Worm (Caenorhabditis elegans): ENCODE results near the gene zyg-9.

Gene zyg-9

ce11 chrII:8457438-8457837 lies at the start of gene zyg-9:
TSS of gene zyg-9 (plus strand) at chrII:8457818.
- TF ChIP-seq hmbx-1 (tag; optimal IDR thresholded peaks at IDR 0.05) (no peak), flt-1 (GFP tag; IDR thresholded peaks at IDR 0.05) (no peak), hmg-4 (GFP tag; optimal IDR thresholded peaks at IDR 0.05) (no peak), hnd-1 (tag; optimal IDR thresholded peaks at IDR 0.05) (no peak), pes-1 (GFP tag; IDR thresholded peaks at IDR 0.05) (no peak), tra-4 (tag; optimal IDR thresholded peaks at IDR 0.05) (no peak), ceh-36 (tag; optimal IDR thresholded peaks at IDR 0.05) (no peak), aly-1 (tag; optimal IDR thresholded peaks at IDR 0.05) (no peak), ets-7 (tag; optimal IDR thresholded peaks at IDR 0.05) (no peak), ceh-13 (GFP tag; optimal IDR thresholded peaks at IDR 0.05) (no peak), sea-1 (GFP tag; conservative IDR thresholded peaks at IDR 0.05) (no peak), scrt-1 (GFP tag; IDR thresholded peaks at IDR 0.05) (no peak), tbx-11 (GFP tag; IDR thresholded peaks at IDR 0.05) (no peak)

- no peak for TF ChIP-seq hmbx-1 (tag; optimal IDR thresholded peaks at IDR 0.05)
- TF ChIP-seq F13C5.2 (tag; optimal IDR thresholded peaks at IDR 0.05), result no peak
- TF ChIP-seq pes-1 (GFP tag; IDR thresholded peaks at IDR 0.05), result no peak
- TF ChIP-seq hnd-1 (tag; optimal IDR thresholded peaks at IDR 0.05), result no peak
- no peak for TF ChIP-seq tra-4 (tag; optimal IDR thresholded peaks at IDR 0.05)
- no peak for TF ChIP-seq B0310.2 (tag; optimal IDR thresholded peaks at IDR 0.05)
- TF ChIP-seq ets-7 (tag; optimal IDR thresholded peaks at IDR 0.05), result no peak
- TF ChIP-seq hmg-4 (GFP tag; optimal IDR thresholded peaks at IDR 0.05), result no peak
- TF ChIP-seq sea-1 (GFP tag; conservative IDR thresholded peaks at IDR 0.05), result no peak
- TF ChIP-seq aly-1 (tag; optimal IDR thresholded peaks at IDR 0.05), result no peak
- no peak for TF ChIP-seq flt-1 (GFP tag; IDR thresholded peaks at IDR 0.05)
- no peak for TF ChIP-seq tbx-11 (GFP tag; IDR thresholded peaks at IDR 0.05)
- TF ChIP-seq tbx-37 (GFP tag; conservative IDR thresholded peaks at IDR 0.05), result no peak
These were observed 48.1 kb upstream of the zyg-9 start for ce11 chrII:8409538-8409937.

- TF ChIP-seq ets-7 (tag; optimal IDR thresholded peaks at IDR 0.05) (no peak), hmbx-1 (tag; optimal IDR thresholded peaks at IDR 0.05) (no peak), scrt-1 (GFP tag; IDR thresholded peaks at IDR 0.05) (no peak), aly-1 (tag; optimal IDR thresholded peaks at IDR 0.05) (no peak), ama-1 (optimal IDR thresholded peaks at IDR 0.05) (no peak), ceh-36 (tag; optimal IDR thresholded peaks at IDR 0.05) (no peak), pes-1 (GFP tag; IDR thresholded peaks at IDR 0.05) (no peak), tbx-11 (GFP tag; IDR thresholded peaks at IDR 0.05) (no peak), hnd-1 (tag; optimal IDR thresholded peaks at IDR 0.05) (no peak), sea-1 (GFP tag; conservative IDR thresholded peaks at IDR 0.05) (no peak), flt-1 (GFP tag; IDR thresholded peaks at IDR 0.05) (no peak), hmg-4 (GFP tag; optimal IDR thresholded peaks at IDR 0.05) (no peak), ceh-13 (GFP tag; optimal IDR thresholded peaks at IDR 0.05) (no peak), F13C5.2 (tag; optimal IDR thresholded peaks at IDR 0.05) (no peak)
These were observed 46.6 kb upstream of the zyg-9 start for ce11 chrII:8411002-8411401.

- TF ChIP-seq ceh-36 (tag; optimal IDR thresholded peaks at IDR 0.05), result peak; percentile 21
- TF ChIP-seq B0310.2 (tag; optimal IDR thresholded peaks at IDR 0.05), result no peak
- no peak for TF ChIP-seq ceh-13 (GFP tag; optimal IDR thresholded peaks at IDR 0.05)
- TF ChIP-seq tra-4 (tag; optimal IDR thresholded peaks at IDR 0.05), result no peak
- TF ChIP-seq hmg-4 (GFP tag; optimal IDR thresholded peaks at IDR 0.05), result peak; percentile 63
- TF ChIP-seq ama-1 (optimal IDR thresholded peaks at IDR 0.05), result no peak
- TF ChIP-seq scrt-1 (GFP tag; IDR thresholded peaks at IDR 0.05), result 0 out of 2 replicates have a peak, but pooled peaks have one; percentile 58
- no peak for TF ChIP-seq tbx-11 (GFP tag; IDR thresholded peaks at IDR 0.05)
- TF ChIP-seq hnd-1 (tag; optimal IDR thresholded peaks at IDR 0.05), result no peak
- no peak for TF ChIP-seq hmbx-1 (tag; optimal IDR thresholded peaks at IDR 0.05)
- peak; percentile 43 for TF ChIP-seq aly-1 (tag; optimal IDR thresholded peaks at IDR 0.05)
- no peak for TF ChIP-seq F13C5.2 (tag; optimal IDR thresholded peaks at IDR 0.05)
These were observed 45.4 kb upstream of the zyg-9 start, which contains the start of gene efl-3 for ce11 chrII:8412061-8412721. TSS of gene efl-3 (plus strand) at chrII:8412671.

- TF ChIP-seq ceh-13 (GFP tag; optimal IDR thresholded peaks at IDR 0.05) (no peak), flt-1 (GFP tag; IDR thresholded peaks at IDR 0.05) (no peak), scrt-1 (GFP tag; IDR thresholded peaks at IDR 0.05) (no peak), ceh-36 (tag; optimal IDR thresholded peaks at IDR 0.05) (no peak), F13C5.2 (tag; optimal IDR thresholded peaks at IDR 0.05) (no peak), tbx-11 (GFP tag; IDR thresholded peaks at IDR 0.05) (no peak), tra-4 (tag; optimal IDR thresholded peaks at IDR 0.05) (no peak), hmbx-1 (tag; optimal IDR thresholded peaks at IDR 0.05) (no peak), hnd-1 (tag; optimal IDR thresholded peaks at IDR 0.05) (no peak), sea-1 (GFP tag; conservative IDR thresholded peaks at IDR 0.05) (no peak), ama-1 (optimal IDR thresholded peaks at IDR 0.05) (no peak)
These were observed 44.7 kb upstream of the zyg-9 start for ce11 chrII:8412935-8413334.

- TF ChIP-seq sea-1 (GFP tag; conservative IDR thresholded peaks at IDR 0.05) (no peak), F13C5.2 (tag; optimal IDR thresholded peaks at IDR 0.05) (no peak), hmbx-1 (tag; optimal IDR thresholded peaks at IDR 0.05) (no peak), flt-1 (GFP tag; IDR thresholded peaks at IDR 0.05) (no peak), B0310.2 (tag; optimal IDR thresholded peaks at IDR 0.05) (no peak), scrt-1 (GFP tag; IDR thresholded peaks at IDR 0.05) (no peak), ceh-36 (tag; optimal IDR thresholded peaks at IDR 0.05) (no peak), ets-7 (tag; optimal IDR thresholded peaks at IDR 0.05) (no peak), hnd-1 (tag; optimal IDR thresholded peaks at IDR 0.05) (no peak), hmg-4 (GFP tag; optimal IDR thresholded peaks at IDR 0.05) (no peak), ceh-13 (GFP tag; optimal IDR thresholded peaks at IDR 0.05) (no peak), ama-1 (optimal IDR thresholded peaks at IDR 0.05) (no peak), tbx-11 (GFP tag; IDR thresholded peaks at IDR 0.05) (no peak), pes-1 (GFP tag; IDR thresholded peaks at IDR 0.05) (no peak), tra-4 (tag; optimal IDR thresholded peaks at IDR 0.05) (no peak), aly-1 (tag; optimal IDR thresholded peaks at IDR 0.05) (no peak), tbx-37 (GFP tag; conservative IDR thresholded peaks at IDR 0.05) (no peak)
These were observed 42.6 kb upstream of the zyg-9 start for ce11 chrII:8415035-8415434.

ce11 chrII:8415462-8416037 lies 42.1 kb upstream of the zyg-9 start:
- TF ChIP-seq hmg-4 (GFP tag; optimal IDR thresholded peaks at IDR 0.05), result peak; percentile 21
- no peak for TF ChIP-seq tra-4 (tag; optimal IDR thresholded peaks at IDR 0.05)
